Worm (Caenorhabditis elegans) whole organism, L1 larva: ENCODE results near the gene cpr-1.

Experiments used
- C04F5.9 ChIP-seq: sonication (generic microtip); optimal IDR thresholded peaks from 2 replicates; lab custom pipeline; 2016; ENCODE audit warnings: missing genetic modification characterization, missing compliant biosample characterization
- C34B4.2 ChIP-seq: sonication (generic microtip); optimal IDR thresholded peaks from 2 replicates; lab custom pipeline; 2017; ENCODE audit warnings: mild to moderate bottlenecking, missing genetic modification characterization, missing compliant biosample characterization
- F16B12.6 ChIP-seq: fragments of 150-350 bp; optimal IDR thresholded peaks from 2 replicates; lab custom pipeline; 2014; ENCODE audit warnings: missing biosample characterization, missing genetic modification characterization
- alr-1 ChIP-seq: fragments of 200-800 bp; sonication (Bioruptor generic); optimal IDR thresholded peaks from 2 replicates; lab custom pipeline; 2018; ENCODE audit warnings: borderline replicate concordance, mild to moderate bottlenecking, missing genetic modification characterization, missing compliant biosample characterization
- aly-2 ChIP-seq: fragments of 150-350 bp; optimal IDR thresholded peaks from 2 replicates; lab custom pipeline; 2014; ENCODE audit warnings: missing biosample characterization, missing genetic modification characterization
- blmp-1 ChIP-seq: fragments of 150-350 bp; optimal IDR thresholded peaks from 2 replicates; lab custom pipeline; 2014; ENCODE audit warnings: missing biosample characterization, missing genetic modification characterization
- ceh-63 ChIP-seq: fragments of 200-800 bp; sonication (Bioruptor generic); optimal IDR thresholded peaks from 2 replicates; lab custom pipeline; 2018; ENCODE audit warnings: mild to moderate bottlenecking, missing genetic modification characterization, missing compliant biosample characterization
- dpl-1 ChIP-seq, 3 experiments: fragments of 150-350 bp in 2 of 3; sonication (generic microtip) in 1 of 3; optimal IDR thresholded peaks; 2 replicates each; lab custom pipeline; 2014 to 2017; ENCODE audit warnings: missing biosample characterization in 3 of 3, missing genetic modification characterization in 3 of 3, missing genetic modification reagents in 3 of 3
- dsc-1 ChIP-seq: sonication (generic microtip); optimal IDR thresholded peaks from 2 replicates; lab custom pipeline; 2016; ENCODE audit warnings: mild to moderate bottlenecking, missing genetic modification characterization, missing compliant biosample characterization
- efl-1 ChIP-seq, 4 experiments: fragments of 150-350 bp; optimal IDR thresholded peaks in 3 of 4; peaks in 1 of 4; 1 replicate in 1 of 4; 2 replicates in 3 of 4; lab custom pipeline; 2014; ENCODE audit warnings: missing biosample characterization in 2 of 4, missing genetic modification characterization in 2 of 4, missing genetic modification reagents in 2 of 4
- efl-3 ChIP-seq: fragments of 200-800 bp; sonication (Bioruptor generic); optimal IDR thresholded peaks from 2 replicates; lab custom pipeline; 2018; ENCODE audit warnings: mild to moderate bottlenecking, missing genetic modification characterization, missing compliant biosample characterization
- egl-27 ChIP-seq, 2 experiments: fragments of 150-350 bp in 1 of 2; sonication (generic microtip); optimal IDR thresholded peaks; 3 replicates each; lab custom pipeline; 2017 to 2018; ENCODE audit warnings: missing biosample characterization in 2 of 2, missing genetic modification characterization in 2 of 2, missing genetic modification reagents in 2 of 2
- elt-2 ChIP-seq: sonication (generic microtip); optimal IDR thresholded peaks from 2 replicates; lab custom pipeline; 2016; ENCODE audit warnings: missing genetic modification characterization, mild to moderate bottlenecking, inconsistent platforms, missing compliant biosample characterization, missing genetic modification reagents
- elt-3 ChIP-seq, 6 experiments: fragments of 150-350 bp in 1 of 6; sonication (generic microtip); optimal IDR thresholded peaks; 2 replicates each; lab custom pipeline; 2017 to 2018; ENCODE audit warnings: missing biosample characterization in 6 of 6, missing genetic modification characterization in 6 of 6, inconsistent platforms in 1 of 6
- fkh-8 ChIP-seq: sonication (generic microtip); optimal IDR thresholded peaks from 2 replicates; lab custom pipeline; 2016; ENCODE audit warnings: mild to moderate bottlenecking, missing genetic modification characterization, missing compliant biosample characterization
- fos-1 ChIP-seq: fragments of 150-350 bp; optimal IDR thresholded peaks from 2 replicates; lab custom pipeline; 2014; ENCODE audit warnings: missing biosample characterization, missing genetic modification characterization
- grh-1 ChIP-seq: fragments of 200-800 bp; sonication (Bioruptor generic); IDR thresholded peaks from 2 replicates; pipeline ENCODE4 v1.3.6; 2022; ENCODE audit warnings: missing genetic modification reagents, missing genetic modification characterization, missing compliant biosample characterization
- hlh-17 ChIP-seq: fragments of 200-800 bp; sonication (Bioruptor generic); optimal IDR thresholded peaks from 2 replicates; lab custom pipeline; 2018; ENCODE audit warnings: missing genetic modification characterization, mild to moderate bottlenecking, missing compliant biosample characterization, moderate library complexity, borderline replicate concordance
- hpl-2 ChIP-seq: fragments of 150-350 bp; optimal IDR thresholded peaks from 2 replicates; lab custom pipeline; 2014; ENCODE audit warnings: missing biosample characterization, missing genetic modification reagents, missing genetic modification characterization
- irx-1 ChIP-seq: sonication (generic microtip); optimal IDR thresholded peaks from 2 replicates; lab custom pipeline; 2016; ENCODE audit warnings: missing genetic modification characterization, missing compliant biosample characterization
- lin-15B ChIP-seq: fragments of 150-350 bp; sonication (generic microtip); optimal IDR thresholded peaks from 3 replicates; lab custom pipeline; 2014; ENCODE audit warnings: missing biosample characterization, missing genetic modification characterization
- lin-35 ChIP-seq, 2 experiments: fragments of 150-350 bp; optimal IDR thresholded peaks; 2 replicates each; lab custom pipeline; 2014; ENCODE audit warnings: missing biosample characterization in 2 of 2, missing genetic modification characterization in 2 of 2, missing genetic modification reagents in 2 of 2
- lir-3 ChIP-seq: sonication (generic microtip); optimal IDR thresholded peaks from 2 replicates; lab custom pipeline; 2016; ENCODE audit warnings: mild to moderate bottlenecking, missing genetic modification characterization, moderate library complexity, missing compliant biosample characterization; ENCODE audit not compliant: poor library complexity
- lsy-2 ChIP-seq, 2 experiments: fragments of 150-350 bp; optimal IDR thresholded peaks; 2 replicates each; lab custom pipeline; 2014; ENCODE audit warnings: missing biosample characterization in 2 of 2, missing genetic modification characterization in 2 of 2
- mdl-1 ChIP-seq, 2 experiments: fragments of 150-350 bp; optimal IDR thresholded peaks; 2 replicates each; lab custom pipeline; 2014 to 2017; ENCODE audit warnings: missing biosample characterization in 2 of 2, missing genetic modification characterization in 2 of 2, inconsistent platforms in 1 of 2
- mep-1 ChIP-seq: fragments of 150-350 bp; optimal IDR thresholded peaks from 2 replicates; lab custom pipeline; 2014; ENCODE audit warnings: missing biosample characterization, missing genetic modification characterization
- nhr-19 ChIP-seq: fragments of 200-800 bp; sonication (Bioruptor generic); conservative IDR thresholded peaks from 2 replicates; pipeline ENCODE4 v1.3.6; 2022; ENCODE audit warnings: missing genetic modification characterization, missing compliant biosample characterization
- nhr-237 ChIP-seq: fragments of 150-350 bp; optimal IDR thresholded peaks from 2 replicates; lab custom pipeline; 2014; ENCODE audit warnings: missing biosample characterization, missing genetic modification characterization
- nhr-28 ChIP-seq: fragments of 150-350 bp; optimal IDR thresholded peaks from 2 replicates; lab custom pipeline; 2014; ENCODE audit warnings: missing biosample characterization, missing genetic modification characterization
- nhr-47 ChIP-seq: sonication (generic microtip); optimal IDR thresholded peaks from 2 replicates; lab custom pipeline; 2016; ENCODE audit warnings: mild to moderate bottlenecking, missing genetic modification characterization, moderate library complexity, missing compliant biosample characterization
- nhr-71 ChIP-seq: sonication (generic microtip); optimal IDR thresholded peaks from 2 replicates; lab custom pipeline; 2016; ENCODE audit warnings: mild to moderate bottlenecking, missing genetic modification characterization, moderate library complexity, missing compliant biosample characterization
- nhr-76 ChIP-seq: sonication (generic microtip); optimal IDR thresholded peaks from 2 replicates; lab custom pipeline; 2017; ENCODE audit warnings: missing biosample characterization, missing genetic modification characterization
- nhr-85 ChIP-seq: sonication (generic microtip); peaks from one replicate; lab custom pipeline; 2016; ENCODE audit warnings: missing genetic modification characterization, inconsistent platforms, missing compliant biosample characterization
- nhr-90 ChIP-seq: sonication (generic microtip); optimal IDR thresholded peaks from 2 replicates; lab custom pipeline; 2016; ENCODE audit warnings: mild to moderate bottlenecking, missing genetic modification characterization, missing compliant biosample characterization; ENCODE audit not compliant: poor library complexity
- pag-3 ChIP-seq: sonication (generic microtip); optimal IDR thresholded peaks from 2 replicates; lab custom pipeline; 2017; ENCODE audit warnings: missing genetic modification characterization, mild to moderate bottlenecking, missing compliant biosample characterization, antibody characterized with exemption, borderline replicate concordance; ENCODE audit not compliant: insufficient read depth
- pax-3 ChIP-seq: fragments of 200-800 bp; sonication (Bioruptor generic); optimal IDR thresholded peaks from 2 replicates; lab custom pipeline; 2018; ENCODE audit warnings: mild to moderate bottlenecking, missing genetic modification characterization, moderate library complexity, missing compliant biosample characterization
- rnt-1 ChIP-seq: sonication (generic microtip); optimal IDR thresholded peaks from 2 replicates; lab custom pipeline; 2016; ENCODE audit warnings: mild to moderate bottlenecking, missing genetic modification characterization, moderate library complexity, missing compliant biosample characterization
- skn-1 ChIP-seq: fragments of 150-350 bp; optimal IDR thresholded peaks from 2 replicates; lab custom pipeline; 2014; ENCODE audit warnings: missing biosample characterization, missing genetic modification characterization
- snu-23 ChIP-seq: sonication (generic microtip); optimal IDR thresholded peaks from 2 replicates; lab custom pipeline; 2016; ENCODE audit warnings: missing genetic modification characterization, missing compliant biosample characterization
- sptf-1 ChIP-seq: fragments of 150-350 bp; optimal IDR thresholded peaks from 2 replicates; lab custom pipeline; 2014; ENCODE audit warnings: missing biosample characterization, missing genetic modification characterization
- sup-37 ChIP-seq: fragments of 200-800 bp; sonication (Bioruptor generic); optimal IDR thresholded peaks from 2 replicates; lab custom pipeline; 2018; ENCODE audit warnings: mild to moderate bottlenecking, missing genetic modification characterization, missing compliant biosample characterization
- unc-30 ChIP-seq: sonication (generic microtip); optimal IDR thresholded peaks from 2 replicates; lab custom pipeline; 2017; ENCODE audit warnings: missing biosample characterization, missing genetic modification characterization
- unc-86 ChIP-seq: sonication (generic microtip); optimal IDR thresholded peaks from 2 replicates; lab custom pipeline; 2016; ENCODE audit warnings: missing genetic modification characterization, missing compliant biosample characterization
- unc-98 ChIP-seq: fragments of 200-800 bp; sonication (Bioruptor generic); IDR thresholded peaks from 2 replicates; pipeline ENCODE4 v1.3.6; 2022; ENCODE audit warnings: missing genetic modification characterization, missing compliant biosample characterization
- xbp-1 ChIP-seq: sonication (generic microtip); optimal IDR thresholded peaks from 2 replicates; lab custom pipeline; 2016; ENCODE audit warnings: missing genetic modification characterization, missing compliant biosample characterization
- zag-1 ChIP-seq: fragments of 150-350 bp; optimal IDR thresholded peaks from 2 replicates; lab custom pipeline; 2014; ENCODE audit warnings: missing biosample characterization, missing genetic modification characterization

Gene cpr-1

DNA sequence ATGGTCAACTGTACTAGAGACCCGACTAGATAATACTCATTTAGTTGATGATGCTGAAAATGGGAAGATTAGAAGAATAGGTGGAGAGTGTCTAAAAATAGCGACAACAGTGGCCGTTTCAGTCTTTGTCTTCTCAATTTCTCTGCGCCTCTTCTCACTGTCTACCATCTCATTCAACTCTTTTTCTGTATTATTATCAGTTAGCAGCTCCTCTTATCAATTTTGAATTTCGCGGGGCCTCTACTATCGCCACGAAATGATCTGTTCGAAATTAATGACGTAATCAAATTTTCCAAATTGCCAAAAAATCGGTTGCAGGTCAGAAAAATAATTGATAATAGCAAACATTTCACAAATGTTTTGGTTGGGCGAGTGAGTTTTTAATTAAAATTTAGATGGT is 33.7 kb upstream of the cpr-1 start (continued):
- TF ChIP-seq rnt-1 (tag; lab: Kevin White, UChicago) (no peak), elt-3 (tag; optimal IDR thresholded peaks at IDR 0.05; lab: Kevin White, UChicago) (no peak), nhr-19 (no peak), nhr-47 (no peak), aly-2 (tag; lab: Kevin White, UChicago) (no peak), snu-23 (GFP tag; lab: Kevin White, UChicago) (no peak), zag-1 (tag; lab: Kevin White, UChicago) (no peak), ceh-63 (GFP tag; lab: Kevin White, UChicago) (no peak), skn-1 (tag; lab: Kevin White, UChicago) (no peak), xbp-1 (tag; lab: Kevin White, UChicago) (no peak), nhr-71 (tag; lab: Kevin White, UChicago) (no peak), unc-86 (tag; lab: Kevin White, UChicago) (no peak), mep-1 (tag; lab: Kevin White, UChicago) (no peak), alr-1 (tag; lab: Kevin White, UChicago) (no peak), nhr-28 (tag; lab: Kevin White, UChicago) (no peak), lsy-2 (tag; optimal IDR thresholded peaks at IDR 0.05; lab: Kevin White, UChicago) (no peak), fos-1 (tag; lab: Kevin White, UChicago) (no peak), sptf-1 (tag; lab: Kevin White, UChicago) (no peak), nhr-85 (no peak), efl-1 (optimal IDR thresholded peaks at IDR 0.05; lab: Kevin White, UChicago) (no peak), efl-1 (GFP tag; optimal IDR thresholded peaks at IDR 0.05 in 1 of 2; lab: Kevin White, UChicago) (peak in 1 of 2 experiments; percentile 89), unc-30 (tag; lab: Kevin White, UChicago) (no peak), egl-27 (tag; optimal IDR thresholded peaks at IDR 0.05; lab: Kevin White, UChicago) (no peak), hpl-2 (GFP tag; lab: Kevin White, UChicago) (no peak), F16B12.6 (tag; lab: Kevin White, UChicago) (no peak), pag-3 (no peak), lin-35 (GFP tag; optimal IDR thresholded peaks at IDR 0.05; lab: Kevin White, UChicago) (peak in 1 of 2 experiments; percentile 51), unc-98 (GFP tag; lab: Robert Waterston, UW) (no peak), blmp-1 (tag; lab: Kevin White, UChicago) (no peak), lin-15B (no peak), hlh-17 (GFP tag; lab: Kevin White, UChicago) (no peak), grh-1 (no peak), nhr-76 (tag; lab: Kevin White, UChicago) (no peak)

DNA sequence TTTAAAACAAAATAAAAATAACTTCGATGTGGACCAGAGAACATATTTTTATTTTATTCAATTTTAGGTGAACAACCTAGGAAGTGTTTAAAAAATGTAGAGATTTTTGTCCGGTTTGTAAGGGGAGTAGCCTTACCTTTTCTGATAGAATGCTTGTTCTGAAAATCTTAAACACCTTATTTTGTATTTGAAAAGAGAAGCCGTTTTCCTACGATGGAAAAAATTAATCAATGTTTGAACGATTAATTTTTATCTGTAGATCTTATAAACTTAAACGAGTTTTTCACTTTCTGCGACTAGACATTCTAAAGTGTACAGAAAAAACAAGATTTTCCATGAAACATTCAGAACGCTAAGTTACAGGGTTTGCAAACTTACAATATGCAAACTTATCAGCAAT is 33.0 kb upstream of the cpr-1 start, which contains the start of gene F58H1.6:
TSS of gene F58H1.6 (plus strand) at position 301 of the 400 bp plus-strand sequence.
- TF ChIP-seq mep-1 (tag; lab: Kevin White, UChicago) (no peak), lin-15B (no peak), dpl-1 (GFP tag; optimal IDR thresholded peaks at IDR 0.05; lab: Kevin White, UChicago) (no peak), nhr-28 (tag; lab: Kevin White, UChicago) (no peak), nhr-47 (no peak), elt-3 (tag; optimal IDR thresholded peaks at IDR 0.05; lab: Kevin White, UChicago) (no peak), irx-1 (tag; lab: Kevin White, UChicago) (no peak), pag-3 (no peak), C34B4.2 (tag; lab: Kevin White, UChicago) (no peak), hlh-17 (GFP tag; lab: Kevin White, UChicago) (no peak), lir-3 (tag; lab: Kevin White, UChicago) (no peak), pax-3 (tag; lab: Kevin White, UChicago) (no peak)

DNA sequence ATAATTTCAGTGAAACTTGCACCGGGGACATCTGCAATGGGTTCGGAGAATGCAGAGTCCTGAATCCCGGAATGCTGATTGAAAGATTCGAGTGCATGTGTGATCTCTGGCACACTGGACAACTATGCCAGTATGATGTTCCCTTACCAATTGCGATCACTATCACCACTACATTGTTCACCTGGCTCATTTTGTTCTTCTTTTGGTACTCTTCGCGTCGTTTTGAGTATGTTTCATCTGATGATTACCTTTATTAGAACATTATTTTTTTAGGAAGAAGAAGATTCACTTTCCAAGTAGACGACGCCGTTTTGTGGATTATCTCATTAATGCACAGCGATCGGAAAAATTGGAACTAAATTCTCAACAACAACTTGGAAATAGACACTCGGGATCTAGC is 31.6 kb upstream of the cpr-1 start:
- TF ChIP-seq mdl-1 (tag; optimal IDR thresholded peaks at IDR 0.05; lab: Kevin White, UChicago) (no peak), nhr-90 (tag; lab: Kevin White, UChicago) (no peak), aly-2 (tag; lab: Kevin White, UChicago) (no peak), fkh-8 (no peak), sptf-1 (tag; lab: Kevin White, UChicago) (no peak), sup-37 (GFP tag; lab: Kevin White, UChicago) (no peak), nhr-47 (no peak), nhr-237 (tag; lab: Kevin White, UChicago) (no peak), C04F5.9 (tag; lab: Kevin White, UChicago) (no peak), zag-1 (tag; lab: Kevin White, UChicago) (no peak), nhr-71 (tag; lab: Kevin White, UChicago) (no peak), xbp-1 (tag; lab: Kevin White, UChicago) (no peak), hpl-2 (GFP tag; lab: Kevin White, UChicago) (no peak), efl-3 (GFP tag; lab: Kevin White, UChicago) (no peak), elt-2 (tag; lab: Kevin White, UChicago) (no peak), dsc-1 (tag; lab: Kevin White, UChicago) (no peak)
